Fruit fly (Drosophila melanogaster) whole organism, embryonic: ENCODE results near the gene CG15914.

Source experiments
- CG14860 ChIP-seq: fragments of 200-800 bp; sonication (Bioruptor generic); IDR thresholded peaks from 3 replicates; pipeline ENCODE4 v1.3.6; 2022; ENCODE audit warnings: missing biosample characterization, missing genetic modification characterization; ENCODE audit not compliant: partially characterized antibody
- CG1792 ChIP-seq: fragments of 200-800 bp; sonication (Bioruptor generic); optimal IDR thresholded peaks from 2 replicates; lab custom pipeline; 2016; ENCODE audit warnings: missing biosample characterization, missing genetic modification characterization
- CG18619 ChIP-seq: fragments of 200-800 bp; sonication (Bioruptor generic); optimal IDR thresholded peaks from 3 replicates; lab custom pipeline; 2017; ENCODE audit warnings: missing biosample characterization, mild to moderate bottlenecking, missing genetic modification characterization
- CG32532 ChIP-seq: fragments of 200-800 bp; sonication (Bioruptor generic); IDR thresholded peaks from 2 replicates; pipeline ENCODE4 v1.3.6; 2022; ENCODE audit warnings: missing biosample characterization, missing genetic modification characterization
- CG7928 ChIP-seq: fragments of 200-800 bp; sonication (Bioruptor generic); optimal IDR thresholded peaks from 2 replicates; lab custom pipeline; 2017; ENCODE audit warnings: missing biosample characterization, mild to moderate bottlenecking, missing genetic modification characterization
- CG8290 ChIP-seq, 3 experiments: fragments of 200-800 bp; sonication (Bioruptor generic); optimal IDR thresholded peaks; 2 replicates each; lab custom pipeline; 2016 to 2019; ENCODE audit warnings: missing biosample characterization in 3 of 3, missing genetic modification characterization in 3 of 3, mild to moderate bottlenecking in 2 of 3, moderate library complexity in 1 of 3
- CG8478 ChIP-seq: fragments of >200 bp; optimal IDR thresholded peaks from 2 replicates; lab custom pipeline; 2018
- Gug ChIP-seq: fragments of 200-800 bp; sonication (Bioruptor generic); IDR thresholded peaks from 4 replicates; pipeline ENCODE4 v1.3.6; 2022; ENCODE audit warnings: missing biosample characterization, missing genetic modification characterization
- grn ChIP-seq: fragments of 200-800 bp; sonication (Bioruptor generic); optimal IDR thresholded peaks from 3 replicates; lab custom pipeline; 2017; ENCODE audit warnings: missing biosample characterization, missing genetic modification characterization
- pb ChIP-seq: fragments of 200-800 bp; sonication (Bioruptor generic); optimal IDR thresholded peaks from 3 replicates; lab custom pipeline; 2016; ENCODE audit warnings: missing biosample characterization, missing genetic modification characterization
- scrt ChIP-seq: fragments of 200-800 bp; sonication (Bioruptor generic); optimal IDR thresholded peaks from 2 replicates; lab custom pipeline; 2018; ENCODE audit warnings: missing biosample characterization, mild to moderate bottlenecking, missing genetic modification characterization, moderate library complexity
- trh ChIP-seq: fragments of 200-800 bp; sonication (Bioruptor generic); optimal IDR thresholded peaks from 2 replicates; lab custom pipeline; 2016; ENCODE audit warnings: missing biosample characterization, missing genetic modification characterization

DNA sequence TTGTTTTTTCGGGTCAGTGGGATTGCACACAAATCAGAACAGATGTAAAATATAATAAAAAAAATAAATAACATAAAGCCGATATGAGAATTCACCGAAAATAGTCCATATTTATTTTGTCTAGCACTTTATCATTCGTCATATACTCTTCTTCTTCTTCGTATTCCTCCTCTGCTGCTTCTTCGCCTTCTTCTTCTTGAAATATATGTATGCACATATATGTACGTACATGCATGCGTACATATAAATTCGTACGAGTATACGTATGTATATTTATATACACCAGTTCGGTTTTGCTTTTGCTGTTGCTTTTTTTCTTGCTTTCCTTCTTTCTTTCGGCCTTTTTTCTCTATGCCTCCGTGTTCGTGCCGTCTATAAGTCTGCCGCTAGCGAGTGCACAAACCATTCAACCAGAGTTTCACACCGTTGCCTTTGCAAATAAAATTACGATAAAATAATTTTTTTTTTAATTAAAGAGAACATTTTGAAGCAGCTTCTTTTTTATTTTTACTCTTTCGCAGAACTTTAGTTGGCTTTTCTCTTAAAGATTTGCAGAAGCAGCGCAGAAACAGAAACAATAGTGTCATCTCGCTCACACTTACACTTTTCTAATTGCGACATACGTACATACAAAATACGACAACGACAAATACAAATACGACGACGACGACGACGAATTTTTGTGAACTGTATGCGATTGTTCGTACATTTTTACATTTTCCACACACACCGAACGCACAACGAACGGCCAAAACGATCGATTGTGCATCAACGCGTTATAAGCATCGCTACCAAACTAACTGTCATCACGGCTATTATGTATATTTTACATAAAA, 33.4 kb downstream of the CG15914 start:
- TF ChIP-seq CG8478 (lab: Kevin White, UChicago) = no peak
- TF ChIP-seq Gug (GFP tag; lab: Robert Waterston, UW) = no peak
- no peak for TF ChIP-seq CG1792 (GFP tag; lab: Kevin White, UChicago)
- TF ChIP-seq pb (GFP tag; lab: Kevin White, UChicago) = no peak
- no peak for TF ChIP-seq CG7928 (GFP tag; lab: Kevin White, UChicago)
- no peak for TF ChIP-seq trh (GFP tag; lab: Kevin White, UChicago)
- no peak for TF ChIP-seq CG18619 (GFP tag; lab: Kevin White, UChicago)
- no peak for TF ChIP-seq CG32532 (GFP tag; lab: Robert Waterston, UW)
- TF ChIP-seq CG14860 (GFP tag; lab: Robert Waterston, UW) = no peak
- TF ChIP-seq scrt (GFP tag; lab: Kevin White, UChicago) = no peak
- TF ChIP-seq CG8290 (GFP tag; optimal IDR thresholded peaks at IDR 0.05; lab: Kevin White, UChicago) = no peak
- TF ChIP-seq CG8290 (tag; optimal IDR thresholded peaks at IDR 0.05; lab: Kevin White, UChicago) = no peak
- no peak for TF ChIP-seq grn (GFP tag; lab: Kevin White, UChicago)
